Fruit fly (Drosophila melanogaster) whole organism, embryonic: ENCODE measurements around the gene CG32391.
A peak's percentile ranks its signal among the peaks of the same experiment; 100 is the strongest.

Experiments used
- Atf-2 ChIP-seq: fragments of 200-800 bp; sonication (Bioruptor generic); optimal IDR thresholded peaks from 2 replicates; lab custom pipeline; 2016; ENCODE audit warnings: missing biosample characterization, missing genetic modification characterization
- Bdp1 ChIP-seq: fragments of 200-800 bp; sonication (Bioruptor generic); optimal IDR thresholded peaks from 3 replicates; lab custom pipeline; 2016; ENCODE audit warnings: missing biosample characterization, missing genetic modification characterization
- C15 ChIP-seq: fragments of 200-800 bp; sonication (Bioruptor generic); IDR thresholded peaks from 3 replicates; pipeline ENCODE4 v1.3.6; 2022; ENCODE audit warnings: missing biosample characterization, missing genetic modification characterization
- CG10979 ChIP-seq: fragments of 200-800 bp; sonication (Bioruptor generic); optimal IDR thresholded peaks from 2 replicates; lab custom pipeline; 2018; ENCODE audit warnings: missing biosample characterization, mild to moderate bottlenecking, missing genetic modification characterization, moderate library complexity
- CG11085 ChIP-seq: fragments of 200-800 bp; sonication (Bioruptor generic); IDR thresholded peaks from 2 replicates; pipeline ENCODE4 v1.3.6; 2022; ENCODE audit warnings: missing biosample characterization, missing genetic modification characterization
- CG11398 ChIP-seq: fragments of 200-800 bp; sonication (Bioruptor generic); optimal IDR thresholded peaks from 2 replicates; lab custom pipeline; 2016; ENCODE audit warnings: missing biosample characterization, missing genetic modification characterization
- CG13775 ChIP-seq: fragments of 200-800 bp; sonication (Bioruptor generic); optimal IDR thresholded peaks from 3 replicates; lab custom pipeline; 2017; ENCODE audit warnings: missing biosample characterization, mild to moderate bottlenecking, missing genetic modification characterization
- CG14441 ChIP-seq: fragments of 200-800 bp; sonication (Bioruptor generic); IDR thresholded peaks from 2 replicates; pipeline ENCODE4 v1.3.6; 2022; ENCODE audit warnings: missing biosample characterization, missing genetic modification characterization
- CG14710 ChIP-seq: fragments of 200-800 bp; sonication (Bioruptor generic); optimal IDR thresholded peaks from 3 replicates; lab custom pipeline; 2019; ENCODE audit warnings: missing biosample characterization, mild to moderate bottlenecking, missing genetic modification characterization, moderate library complexity
- CG15269 ChIP-seq: fragments of 200-800 bp; sonication (Bioruptor generic); optimal IDR thresholded peaks from 2 replicates; lab custom pipeline; 2018; ENCODE audit warnings: missing biosample characterization, mild to moderate bottlenecking, missing genetic modification characterization, moderate library complexity
- CG16863 ChIP-seq: fragments of 200-800 bp; sonication (Bioruptor generic); optimal IDR thresholded peaks from 3 replicates; lab custom pipeline; 2016; ENCODE audit warnings: missing biosample characterization, missing genetic modification characterization
- CG17802 ChIP-seq: fragments of 200-800 bp; sonication (Bioruptor generic); optimal IDR thresholded peaks from 2 replicates; lab custom pipeline; 2018; ENCODE audit warnings: missing biosample characterization, mild to moderate bottlenecking, missing genetic modification characterization, moderate library complexity
- CG31365 ChIP-seq: fragments of 200-800 bp; sonication (Bioruptor generic); optimal IDR thresholded peaks from 2 replicates; lab custom pipeline; 2018; ENCODE audit warnings: missing biosample characterization, mild to moderate bottlenecking, missing genetic modification characterization
- CG3163 ChIP-seq: fragments of 200-800 bp; sonication (Bioruptor generic); optimal IDR thresholded peaks from 3 replicates; lab custom pipeline; 2016; ENCODE audit warnings: missing biosample characterization, missing genetic modification characterization
- CG32532 ChIP-seq: fragments of 200-800 bp; sonication (Bioruptor generic); IDR thresholded peaks from 2 replicates; pipeline ENCODE4 v1.3.6; 2022; ENCODE audit warnings: missing biosample characterization, missing genetic modification characterization
- CG4404 ChIP-seq: fragments of 200-800 bp; sonication (Bioruptor generic); IDR thresholded peaks from 2 replicates; pipeline ENCODE4 v1.3.6; 2022; ENCODE audit warnings: missing biosample characterization, missing genetic modification characterization
- CG4820 ChIP-seq: fragments of 200-800 bp; sonication (Bioruptor generic); optimal IDR thresholded peaks from 3 replicates; lab custom pipeline; 2016; ENCODE audit warnings: missing biosample characterization, missing genetic modification characterization
- CG5180 ChIP-seq: fragments of 200-800 bp; sonication (Bioruptor generic); optimal IDR thresholded peaks from 3 replicates; lab custom pipeline; 2017; ENCODE audit warnings: missing biosample characterization, missing genetic modification characterization, mild to moderate bottlenecking, moderate library complexity, missing genetic modification reagents
- CG6689 ChIP-seq: fragments of 200-800 bp; sonication (Bioruptor generic); IDR thresholded peaks from 2 replicates; pipeline ENCODE4 v1.3.6; 2022; ENCODE audit warnings: missing biosample characterization, missing genetic modification characterization
- CG6791 ChIP-seq: fragments of 200-800 bp; sonication (Bioruptor generic); IDR thresholded peaks from 3 replicates; pipeline ENCODE4 v1.3.6; 2022; ENCODE audit warnings: missing biosample characterization, missing genetic modification characterization; ENCODE audit not compliant: partially characterized antibody
- CG6854 ChIP-seq: fragments of 200-800 bp; sonication (Bioruptor generic); optimal IDR thresholded peaks from 3 replicates; lab custom pipeline; 2017; ENCODE audit warnings: missing biosample characterization, mild to moderate bottlenecking, missing genetic modification characterization
- CG7271 ChIP-seq: fragments of 200-800 bp; sonication (Bioruptor generic); optimal IDR thresholded peaks from 2 replicates; lab custom pipeline; 2018; ENCODE audit warnings: missing biosample characterization, mild to moderate bottlenecking, missing genetic modification characterization, moderate library complexity
- CG9437 ChIP-seq: fragments of 200-800 bp; sonication (Bioruptor generic); optimal IDR thresholded peaks from 2 replicates; lab custom pipeline; 2018; ENCODE audit warnings: missing biosample characterization, mild to moderate bottlenecking, missing genetic modification characterization
- CG9609 ChIP-seq: fragments of 200-800 bp; sonication (Bioruptor generic); optimal IDR thresholded peaks from 3 replicates; lab custom pipeline; 2016; ENCODE audit warnings: missing biosample characterization, missing genetic modification characterization
- CkIIα-i1 ChIP-seq: fragments of 200-800 bp; sonication (Bioruptor generic); IDR thresholded peaks from 2 replicates; pipeline ENCODE4 v1.3.6; 2022; ENCODE audit warnings: missing biosample characterization, missing genetic modification characterization
- Dad ChIP-seq: fragments of 200-800 bp; sonication (Bioruptor generic); optimal IDR thresholded peaks from 3 replicates; lab custom pipeline; 2016; ENCODE audit warnings: missing biosample characterization, missing genetic modification characterization
- Dip3 ChIP-seq: fragments of 200-800 bp; sonication (Bioruptor generic); optimal IDR thresholded peaks from 3 replicates; lab custom pipeline; 2016; ENCODE audit warnings: missing biosample characterization, missing genetic modification characterization
- E2f2 ChIP-seq: fragments of 200-800 bp; sonication (Bioruptor generic); IDR thresholded peaks from 2 replicates; pipeline ENCODE4 v1.3.6; 2022; ENCODE audit warnings: missing biosample characterization, missing genetic modification characterization
- ERR ChIP-seq: fragments of 200-800 bp; sonication (Bioruptor generic); optimal IDR thresholded peaks from 2 replicates; lab custom pipeline; 2016; ENCODE audit warnings: missing biosample characterization, missing genetic modification characterization
- Gsc ChIP-seq: fragments of 200-800 bp; sonication (Bioruptor generic); IDR thresholded peaks from 2 replicates; pipeline ENCODE4 v1.3.6; 2022; ENCODE audit warnings: missing biosample characterization, missing genetic modification characterization
- H2.0 ChIP-seq: fragments of 200-800 bp; sonication (Bioruptor generic); IDR thresholded peaks from 2 replicates; pipeline ENCODE4 v1.3.6; 2022; ENCODE audit warnings: missing biosample characterization, missing genetic modification characterization
- Lpt ChIP-seq: fragments of >200 bp; optimal IDR thresholded peaks from 2 replicates; lab custom pipeline; 2018; ENCODE audit warnings: missing biosample characterization, missing genetic modification characterization
- Mrtf ChIP-seq: fragments of 200-800 bp; sonication (Bioruptor generic); IDR thresholded peaks from 3 replicates; pipeline ENCODE4 v1.3.6; 2022; ENCODE audit warnings: missing biosample characterization, missing genetic modification characterization
- Nf-YB ChIP-seq: fragments of 200-800 bp; sonication (Bioruptor generic); optimal IDR thresholded peaks from 3 replicates; lab custom pipeline; 2019; ENCODE audit warnings: missing biosample characterization, mild to moderate bottlenecking, missing genetic modification characterization, moderate library complexity
- Optix ChIP-seq: fragments of 200-800 bp; sonication (Bioruptor generic); IDR thresholded peaks from 3 replicates; pipeline ENCODE4 v1.3.6; 2022; ENCODE audit warnings: missing biosample characterization, missing genetic modification characterization
- Rx ChIP-seq: fragments of 200-800 bp; sonication (Bioruptor generic); IDR thresholded peaks from 2 replicates; pipeline ENCODE4 v1.3.6; 2022; ENCODE audit warnings: missing biosample characterization, missing genetic modification characterization
- Sry-δ ChIP-seq: fragments of 200-800 bp; sonication (Bioruptor generic); optimal IDR thresholded peaks from 2 replicates; lab custom pipeline; 2016; ENCODE audit warnings: missing biosample characterization, missing genetic modification characterization
- Xrp1 ChIP-seq: fragments of 200-800 bp; sonication (Bioruptor generic); IDR thresholded peaks from 2 replicates; pipeline ENCODE4 v1.3.6; 2022; ENCODE audit warnings: missing biosample characterization, missing genetic modification characterization
- caup ChIP-seq: fragments of 200-800 bp; sonication (Bioruptor generic); optimal IDR thresholded peaks from 3 replicates; lab custom pipeline; 2017; ENCODE audit warnings: missing biosample characterization, mild to moderate bottlenecking, missing genetic modification characterization, moderate library complexity; ENCODE audit not compliant: severe bottlenecking
- cg ChIP-seq: fragments of 200-800 bp; sonication (Bioruptor generic); optimal IDR thresholded peaks from 3 replicates; lab custom pipeline; 2019; ENCODE audit warnings: missing biosample characterization, mild to moderate bottlenecking, missing genetic modification characterization, moderate library complexity
- ci ChIP-seq: fragments of 200-800 bp; sonication (Bioruptor generic); IDR thresholded peaks from 3 replicates; pipeline ENCODE4 v1.3.6; 2022; ENCODE audit warnings: missing biosample characterization, missing genetic modification characterization
- grau ChIP-seq: fragments of 200-800 bp; optimal IDR thresholded peaks from 3 replicates; lab custom pipeline; 2019; ENCODE audit warnings: missing biosample characterization, mild to moderate bottlenecking, missing genetic modification characterization, moderate library complexity
- gro ChIP-seq: fragments of 200-800 bp; sonication (Bioruptor generic); optimal IDR thresholded peaks from 2 replicates; lab custom pipeline; 2016; ENCODE audit warnings: missing biosample characterization, missing genetic modification characterization
- gsb ChIP-seq: fragments of 200-800 bp; sonication (Bioruptor generic); IDR thresholded peaks from 2 replicates; pipeline ENCODE4 v1.3.6; 2022; ENCODE audit warnings: missing biosample characterization, missing genetic modification characterization
- h ChIP-seq: fragments of >200 bp; optimal IDR thresholded peaks from 2 replicates; lab custom pipeline; 2017
- psq ChIP-seq: fragments of 200-800 bp; sonication (Bioruptor generic); optimal IDR thresholded peaks from 2 replicates; lab custom pipeline; 2017; ENCODE audit warnings: missing biosample characterization, missing genetic modification characterization
- repo ChIP-seq: fragments of 200-800 bp; sonication (Bioruptor generic); optimal IDR thresholded peaks from 2 replicates; lab custom pipeline; 2016; ENCODE audit warnings: missing biosample characterization, missing genetic modification characterization
- run ChIP-seq: fragments of 200-800 bp; sonication (Bioruptor generic); optimal IDR thresholded peaks from 3 replicates; lab custom pipeline; 2018; ENCODE audit warnings: missing biosample characterization, mild to moderate bottlenecking, missing genetic modification characterization
- sr ChIP-seq: fragments of 200-800 bp; sonication (Bioruptor generic); IDR thresholded peaks from 3 replicates; pipeline ENCODE4 v1.3.6; 2022; ENCODE audit warnings: missing biosample characterization, missing genetic modification characterization
- stwl ChIP-seq: fragments of 200-800 bp; sonication (Bioruptor generic); optimal IDR thresholded peaks from 3 replicates; lab custom pipeline; 2018; ENCODE audit warnings: missing biosample characterization, mild to moderate bottlenecking, missing genetic modification characterization, moderate library complexity
- vvl ChIP-seq: fragments of 200-800 bp; sonication (Bioruptor generic); IDR thresholded peaks from 2 replicates; pipeline ENCODE4 v1.3.6; 2022; ENCODE audit warnings: missing biosample characterization, missing genetic modification characterization
- zf30C ChIP-seq: fragments of 200-800 bp; sonication (Bioruptor generic); optimal IDR thresholded peaks from 3 replicates; lab custom pipeline; 2018; ENCODE audit warnings: missing biosample characterization, mild to moderate bottlenecking, missing genetic modification characterization

CG32391 gene

DNA sequence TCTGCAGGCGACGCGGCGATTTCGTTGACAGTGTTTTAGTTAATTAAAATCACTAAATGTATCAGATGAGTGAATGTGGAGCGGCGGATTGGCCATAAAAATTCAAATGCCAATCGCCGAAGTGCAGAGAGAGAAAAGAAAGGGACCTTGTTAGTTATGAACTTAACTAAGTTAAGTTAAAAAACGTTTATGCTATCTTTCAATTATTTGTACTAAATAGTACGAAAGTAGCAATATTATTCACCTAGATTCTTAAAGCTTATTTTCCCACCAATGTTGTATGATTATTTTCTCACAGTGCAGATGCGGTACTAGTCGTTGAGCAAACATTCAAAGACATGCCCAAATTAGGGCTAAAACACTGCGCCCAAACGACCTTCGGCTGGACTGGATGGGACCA, 21.8 kb upstream of the CG32391 start (continued):
- TF ChIP-seq Optix, result peak; percentile 56; the same call in 2 of the 3 replicates
- peak; percentile 22; the same call in 1 of the 2 replicates for TF ChIP-seq Gsc (GFP tag; lab: Robert Waterston, UW)
- peak; percentile 88 for TF ChIP-seq CG14441
- no peak for TF ChIP-seq CG13775 (GFP tag; lab: Kevin White, UChicago)
- TF ChIP-seq ci (GFP tag; lab: Robert Waterston, UW), result peak; percentile 84; the same call in 2 of the 3 replicates
- TF ChIP-seq Mrtf (GFP tag; lab: Robert Waterston, UW), result peak; percentile 69; the same call in 1 of the 3 replicates
- TF ChIP-seq cg (GFP tag; lab: Kevin White, UChicago), result no peak
- TF ChIP-seq CG11398 (GFP tag; lab: Kevin White, UChicago), result no peak
- peak; percentile 34; the same call in 1 of the 2 replicates for TF ChIP-seq E2f2 (GFP tag; lab: Robert Waterston, UW)
- TF ChIP-seq grau (tag; lab: Kevin White, UChicago), result peak; percentile 53
- peak; percentile 41 for TF ChIP-seq repo (GFP tag; lab: Kevin White, UChicago)
- TF ChIP-seq CG7271 (tag; lab: Kevin White, UChicago), result peak; percentile 7
- TF ChIP-seq h (lab: Kevin White, UChicago), result no peak
- peak; percentile 69 for TF ChIP-seq CG4820
- TF ChIP-seq CG6854, result peak; percentile 22
- no peak for TF ChIP-seq Bdp1 (GFP tag; lab: Kevin White, UChicago)
- TF ChIP-seq CG3163 (GFP tag; lab: Kevin White, UChicago), result peak; percentile 16
- peak; percentile 43; the same call in 1 of the 3 replicates for TF ChIP-seq C15 (GFP tag; lab: Robert Waterston, UW)
- TF ChIP-seq Rx, result peak; percentile 67
- TF ChIP-seq CG11085 (GFP tag; lab: Robert Waterston, UW), result 0 out of 2 replicates have a peak, but pooled peaks have one; percentile 30
- peak; percentile 9 for TF ChIP-seq CG31365 (tag; lab: Kevin White, UChicago)
- TF ChIP-seq H2.0 (GFP tag; lab: Robert Waterston, UW), result peak; percentile 50
- TF ChIP-seq CG15269 (tag; lab: Kevin White, UChicago), result peak; percentile 76
- no peak for TF ChIP-seq zf30C
- peak; percentile 61 for TF ChIP-seq CG5180 (GFP tag; lab: Kevin White, UChicago)
- TF ChIP-seq Nf-YB (GFP tag; lab: Kevin White, UChicago), result no peak
- no peak for TF ChIP-seq Atf-2 (GFP tag; lab: Kevin White, UChicago)
- TF ChIP-seq run, result peak; percentile 12
- TF ChIP-seq ERR (GFP tag; lab: Kevin White, UChicago), result peak; percentile 25
- peak; percentile 90 for TF ChIP-seq vvl
- TF ChIP-seq CG4404 (GFP tag; lab: Robert Waterston, UW), result peak; percentile 47
- TF ChIP-seq CG10979 (tag; lab: Kevin White, UChicago), result peak; percentile 64
- TF ChIP-seq CG32532 (GFP tag; lab: Robert Waterston, UW), result peak; percentile 59
- TF ChIP-seq Xrp1 (GFP tag; lab: Robert Waterston, UW), result peak; percentile 76
- no peak for TF ChIP-seq stwl
- TF ChIP-seq CG6689 (GFP tag; lab: Robert Waterston, UW), result peak; percentile 78
- TF ChIP-seq CG14710 (tag; lab: Kevin White, UChicago), result peak; percentile 29
- peak; percentile 14 for TF ChIP-seq CG9437 (GFP tag; lab: Kevin White, UChicago)
- no peak for TF ChIP-seq CkIIα-i1 (GFP tag; lab: Robert Waterston, UW)
- no peak for TF ChIP-seq psq (GFP tag; lab: Kevin White, UChicago)
- TF ChIP-seq CG17802 (tag; lab: Kevin White, UChicago), result peak; percentile 36
- no peak for TF ChIP-seq Dip3
- peak; percentile 40; the same call in 1 of the 2 replicates for TF ChIP-seq gsb (GFP tag; lab: Robert Waterston, UW)
- peak; percentile 13; the same call in 1 of the 3 replicates for TF ChIP-seq sr
- peak; percentile 19 for TF ChIP-seq gro
- peak; percentile 19 for TF ChIP-seq Sry-δ (GFP tag; lab: Kevin White, UChicago)
- TF ChIP-seq Lpt, result no peak
- peak; percentile 27 for TF ChIP-seq CG16863 (GFP tag; lab: Kevin White, UChicago)
- TF ChIP-seq CG9609 (GFP tag; lab: Kevin White, UChicago), result peak; percentile 48
- peak; percentile 64 for TF ChIP-seq Dad (GFP tag; lab: Kevin White, UChicago)
- TF ChIP-seq caup (GFP tag; lab: Kevin White, UChicago), result peak; percentile 41
- no peak for TF ChIP-seq CG6791 (GFP tag; lab: Robert Waterston, UW)
